Fruit fly (Drosophila melanogaster) whole organism, embryonic: ENCODE measurements around the gene CG14420.

Source experiments
- Atf6 ChIP-seq: fragments of 200-800 bp; sonication (Bioruptor generic); IDR thresholded peaks from 2 replicates; pipeline ENCODE4 v1.3.6; 2022; ENCODE audit warnings: missing biosample characterization, missing genetic modification characterization
- CG10654 ChIP-seq: fragments of 200-800 bp; sonication (Bioruptor generic); optimal IDR thresholded peaks from 2 replicates; lab custom pipeline; 2016; ENCODE audit warnings: missing biosample characterization, missing genetic modification characterization
- CG11085 ChIP-seq: fragments of 200-800 bp; sonication (Bioruptor generic); IDR thresholded peaks from 2 replicates; pipeline ENCODE4 v1.3.6; 2022; ENCODE audit warnings: missing biosample characterization, missing genetic modification characterization
- CG11247 ChIP-seq: fragments of 200-800 bp; sonication (Bioruptor generic); IDR thresholded peaks from 2 replicates; pipeline ENCODE4 v1.3.6; 2022; ENCODE audit warnings: missing biosample characterization, missing genetic modification characterization
- CG11560 ChIP-seq: fragments of 200-800 bp; sonication (Bioruptor generic); IDR thresholded peaks from 3 replicates; pipeline ENCODE4 v1.3.6; 2022; ENCODE audit warnings: missing biosample characterization, missing genetic modification characterization
- CG12299 ChIP-seq: fragments of 200-800 bp; sonication (Bioruptor generic); optimal IDR thresholded peaks from 2 replicates; lab custom pipeline; 2018; ENCODE audit warnings: missing biosample characterization, mild to moderate bottlenecking, missing genetic modification characterization
- CG14014 ChIP-seq: fragments of 200-800 bp; sonication (Bioruptor generic); IDR thresholded peaks from 2 replicates; pipeline ENCODE4 v1.3.6; 2022; ENCODE audit warnings: missing biosample characterization, missing genetic modification characterization
- CG15269 ChIP-seq: fragments of 200-800 bp; sonication (Bioruptor generic); optimal IDR thresholded peaks from 2 replicates; lab custom pipeline; 2018; ENCODE audit warnings: missing biosample characterization, mild to moderate bottlenecking, missing genetic modification characterization, moderate library complexity
- CG17328 ChIP-seq: fragments of 200-800 bp; sonication (Bioruptor generic); IDR thresholded peaks from 2 replicates; pipeline ENCODE4 v1.3.6; 2022; ENCODE audit warnings: missing biosample characterization, missing genetic modification characterization
- CG17912 ChIP-seq: fragments of 200-800 bp; sonication (Bioruptor generic); optimal IDR thresholded peaks from 2 replicates; lab custom pipeline; 2018; ENCODE audit warnings: missing biosample characterization, mild to moderate bottlenecking, missing genetic modification characterization
- CG2875 ChIP-seq: fragments of 200-800 bp; sonication (Bioruptor generic); optimal IDR thresholded peaks from 2 replicates; lab custom pipeline; 2017; ENCODE audit warnings: missing biosample characterization, mild to moderate bottlenecking, missing genetic modification characterization, missing genetic modification reagents
- CG2889 ChIP-seq: fragments of 200-800 bp; sonication (Bioruptor generic); IDR thresholded peaks from 3 replicates; pipeline ENCODE4 v1.3.6; 2022; ENCODE audit warnings: missing biosample characterization, missing genetic modification characterization
- CG31365 ChIP-seq: fragments of 200-800 bp; sonication (Bioruptor generic); optimal IDR thresholded peaks from 2 replicates; lab custom pipeline; 2018; ENCODE audit warnings: missing biosample characterization, mild to moderate bottlenecking, missing genetic modification characterization
- CG34422 ChIP-seq: fragments of 200-800 bp; sonication (Bioruptor generic); IDR thresholded peaks from 3 replicates; pipeline ENCODE4 v1.3.6; 2022; ENCODE audit warnings: missing biosample characterization, missing genetic modification characterization
- CG3847 ChIP-seq: fragments of 200-800 bp; sonication (Bioruptor generic); IDR thresholded peaks from 2 replicates; pipeline ENCODE4 v1.3.6; 2022; ENCODE audit warnings: missing biosample characterization, missing genetic modification characterization
- CG4282 ChIP-seq: fragments of 200-800 bp; sonication (Bioruptor generic); optimal IDR thresholded peaks from 2 replicates; lab custom pipeline; 2016; ENCODE audit warnings: missing biosample characterization, missing genetic modification characterization
- CG4424 ChIP-seq: fragments of 200-800 bp; sonication (Bioruptor generic); optimal IDR thresholded peaks from 3 replicates; lab custom pipeline; 2016; ENCODE audit warnings: missing biosample characterization, missing genetic modification characterization
- CG6254 ChIP-seq: fragments of 200-800 bp; sonication (Bioruptor generic); optimal IDR thresholded peaks from 3 replicates; lab custom pipeline; 2017; ENCODE audit warnings: mild to moderate bottlenecking, missing biosample characterization, missing genetic modification reagents, missing genetic modification characterization
- CoRest ChIP-seq: fragments of 200-800 bp; sonication (Bioruptor generic); optimal IDR thresholded peaks from 3 replicates; lab custom pipeline; 2018; ENCODE audit warnings: missing biosample characterization, mild to moderate bottlenecking, missing genetic modification characterization, moderate library complexity
- Dp ChIP-seq: fragments of 200-800 bp; sonication (Bioruptor generic); optimal IDR thresholded peaks from 2 replicates; lab custom pipeline; 2018; ENCODE audit warnings: missing biosample characterization, mild to moderate bottlenecking, missing genetic modification characterization, moderate library complexity
- E2f1 ChIP-seq: fragments of 200-800 bp; sonication (Bioruptor generic); IDR thresholded peaks from 2 replicates; pipeline ENCODE4 v1.3.6; 2022; ENCODE audit warnings: missing biosample characterization, missing genetic modification characterization
- Ets97D ChIP-seq: fragments of 200-800 bp; sonication (Bioruptor generic); optimal IDR thresholded peaks from 3 replicates; lab custom pipeline; 2016; ENCODE audit warnings: missing biosample characterization, missing genetic modification characterization
- HLH3B ChIP-seq: fragments of 200-800 bp; sonication (Bioruptor generic); IDR thresholded peaks from 2 replicates; pipeline ENCODE4 v1.3.6; 2022; ENCODE audit warnings: missing biosample characterization, missing genetic modification characterization
- Hand ChIP-seq: fragments of 200-800 bp; sonication (Bioruptor generic); optimal IDR thresholded peaks from 2 replicates; lab custom pipeline; 2017; ENCODE audit warnings: mild to moderate bottlenecking, missing biosample characterization, missing genetic modification reagents, missing genetic modification characterization
- Lpt ChIP-seq: fragments of >200 bp; optimal IDR thresholded peaks from 2 replicates; lab custom pipeline; 2018; ENCODE audit warnings: missing biosample characterization, missing genetic modification characterization
- MESR4 ChIP-seq: fragments of 200-800 bp; sonication (Bioruptor generic); optimal IDR thresholded peaks from 2 replicates; lab custom pipeline; 2018; ENCODE audit warnings: missing biosample characterization, mild to moderate bottlenecking, missing genetic modification characterization, moderate library complexity
- Mes4 ChIP-seq: fragments of 200-800 bp; sonication (Bioruptor generic); optimal IDR thresholded peaks from 2 replicates; lab custom pipeline; 2016; ENCODE audit warnings: missing biosample characterization, missing genetic modification characterization
- NFAT ChIP-seq: fragments of 200-800 bp; sonication (Bioruptor generic); IDR thresholded peaks from 2 replicates; pipeline ENCODE4 v1.3.6; 2022; ENCODE audit warnings: missing biosample characterization, missing genetic modification characterization
- Nf-YB ChIP-seq: fragments of 200-800 bp; sonication (Bioruptor generic); optimal IDR thresholded peaks from 3 replicates; lab custom pipeline; 2019; ENCODE audit warnings: missing biosample characterization, mild to moderate bottlenecking, missing genetic modification characterization, moderate library complexity
- Sry-δ ChIP-seq: fragments of 200-800 bp; sonication (Bioruptor generic); optimal IDR thresholded peaks from 2 replicates; lab custom pipeline; 2016; ENCODE audit warnings: missing biosample characterization, missing genetic modification characterization
- Stat92E ChIP-seq, 3 experiments: fragments of >200 bp in 2 of 3; fragments of 200-800 bp in 1 of 3; sonication (Bioruptor generic) in 1 of 3; optimal IDR thresholded peaks; 2 replicates each; lab custom pipeline; 2017 to 2019; ENCODE audit warnings: missing biosample characterization in 3 of 3, missing genetic modification characterization in 3 of 3, mild to moderate bottlenecking in 1 of 3, moderate library complexity in 1 of 3
- ash1 ChIP-seq: fragments of 200-800 bp; sonication (Bioruptor generic); optimal IDR thresholded peaks from 2 replicates; lab custom pipeline; 2018; ENCODE audit warnings: missing biosample characterization, mild to moderate bottlenecking, missing genetic modification characterization
- ato ChIP-seq: fragments of 200-800 bp; sonication (Bioruptor generic); IDR thresholded peaks from 2 replicates; pipeline ENCODE4 v1.3.6; 2022; ENCODE audit warnings: missing biosample characterization, missing genetic modification characterization; ENCODE audit not compliant: partially characterized antibody
- corto ChIP-seq: fragments of 200-800 bp; sonication (Bioruptor generic); optimal IDR thresholded peaks from 2 replicates; lab custom pipeline; 2016; ENCODE audit warnings: missing biosample characterization, mild to moderate bottlenecking, missing genetic modification characterization, moderate library complexity
- crc ChIP-seq: fragments of 200-800 bp; sonication (Bioruptor generic); optimal IDR thresholded peaks from 2 replicates; lab custom pipeline; 2016; ENCODE audit warnings: missing biosample characterization, missing genetic modification characterization
- crp ChIP-seq, 2 experiments: fragments of 200-800 bp; sonication (Bioruptor generic); optimal IDR thresholded peaks; 2 replicates in 1 of 2; 3 replicates in 1 of 2; lab custom pipeline; 2017; ENCODE audit warnings: missing biosample characterization in 2 of 2, missing genetic modification characterization in 2 of 2, mild to moderate bottlenecking in 1 of 2, moderate library complexity in 1 of 2
- dm ChIP-seq: fragments of 200-800 bp; sonication (Bioruptor generic); optimal IDR thresholded peaks from 3 replicates; lab custom pipeline; 2016; ENCODE audit warnings: missing biosample characterization, missing genetic modification characterization
- gce ChIP-seq: fragments of 200-800 bp; sonication (Bioruptor generic); IDR thresholded peaks from 3 replicates; pipeline ENCODE4 v1.3.6; 2022; ENCODE audit warnings: missing biosample characterization, missing genetic modification characterization
- ham ChIP-seq: fragments of 200-800 bp; sonication (Bioruptor generic); IDR thresholded peaks from 2 replicates; pipeline ENCODE4 v1.3.6; 2022; ENCODE audit warnings: missing biosample characterization, missing genetic modification characterization
- her ChIP-seq: fragments of 200-800 bp; sonication (Bioruptor generic); optimal IDR thresholded peaks from 2 replicates; lab custom pipeline; 2016; ENCODE audit warnings: missing biosample characterization, missing genetic modification characterization
- pzg ChIP-seq: fragments of 200-800 bp; sonication (Bioruptor generic); optimal IDR thresholded peaks from 3 replicates; lab custom pipeline; 2018; ENCODE audit warnings: missing biosample characterization, mild to moderate bottlenecking, missing genetic modification characterization, moderate library complexity
- repo ChIP-seq: fragments of 200-800 bp; sonication (Bioruptor generic); optimal IDR thresholded peaks from 2 replicates; lab custom pipeline; 2016; ENCODE audit warnings: missing biosample characterization, missing genetic modification characterization
- ro ChIP-seq: fragments of 200-800 bp; sonication (Bioruptor generic); IDR thresholded peaks from 2 replicates; pipeline ENCODE4 v1.3.6; 2022; ENCODE audit warnings: missing biosample characterization, missing genetic modification characterization
- salm ChIP-seq: fragments of 200-800 bp; sonication (Bioruptor generic); optimal IDR thresholded peaks from 2 replicates; lab custom pipeline; 2018; ENCODE audit warnings: missing biosample characterization, mild to moderate bottlenecking, missing genetic modification characterization
- seq ChIP-seq: fragments of 200-800 bp; sonication (Bioruptor generic); IDR thresholded peaks from 2 replicates; pipeline ENCODE4 v1.3.6; 2022; ENCODE audit warnings: missing biosample characterization, missing genetic modification characterization
- trem ChIP-seq: fragments of 200-800 bp; optimal IDR thresholded peaks from 3 replicates; lab custom pipeline; 2019; ENCODE audit warnings: missing biosample characterization, mild to moderate bottlenecking, missing genetic modification characterization, moderate library complexity
- ttk ChIP-seq: fragments of 200-800 bp; sonication (Bioruptor generic); IDR thresholded peaks from 2 replicates; pipeline ENCODE4 v2.1.2; 2022; ENCODE audit warnings: missing biosample characterization, missing genetic modification characterization
- zen2 ChIP-seq: fragments of 200-800 bp; sonication (Bioruptor generic); IDR thresholded peaks from 3 replicates; pipeline ENCODE4 v1.3.6; 2022; ENCODE audit warnings: missing biosample characterization, missing genetic modification characterization; ENCODE audit not compliant: partially characterized antibody

CG14420 gene

DNA sequence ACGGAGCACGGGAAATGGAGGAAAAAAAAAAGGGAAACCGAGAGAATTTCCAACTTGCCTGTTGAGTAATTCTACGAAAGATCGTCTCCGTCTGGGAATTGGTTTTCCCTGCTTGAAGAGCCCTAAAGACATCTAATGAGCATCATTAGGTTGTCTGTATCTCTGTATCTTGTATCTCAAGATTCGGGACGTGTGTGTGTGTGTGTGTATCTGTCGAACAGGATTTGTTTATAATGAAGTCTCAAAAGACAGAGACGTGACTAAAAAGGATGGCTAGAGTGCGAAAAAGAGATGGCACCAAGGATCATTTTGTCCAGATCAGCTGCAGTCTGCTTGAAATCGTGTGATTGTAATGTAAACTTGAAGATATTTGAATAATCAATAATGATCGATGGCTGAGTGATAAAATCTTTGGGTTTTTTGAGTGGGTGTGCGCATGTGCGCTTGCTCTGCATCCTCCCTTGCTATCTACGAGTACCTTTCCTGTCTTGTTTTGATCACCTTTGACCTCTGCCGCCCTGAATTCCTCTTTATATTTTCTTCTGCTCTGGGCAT is 43.9 kb downstream of the CG14420 start (continued):
- no peak for TF ChIP-seq Nf-YB (GFP tag; lab: Kevin White, UChicago)
- no peak for TF ChIP-seq seq (GFP tag; lab: Robert Waterston, UW)
- no peak for TF ChIP-seq ro
- TF ChIP-seq CG17912 (GFP tag; lab: Kevin White, UChicago): no peak
- TF ChIP-seq E2f1: no peak

- no peak for TF ChIP-seq Lpt (GFP tag; lab: Kevin White, UChicago)
- no peak for TF ChIP-seq Atf6 (GFP tag; lab: Robert Waterston, UW)
- no peak for TF ChIP-seq CG15269 (tag; lab: Kevin White, UChicago)
- TF ChIP-seq ash1 (GFP tag; lab: Kevin White, UChicago): no peak
- TF ChIP-seq repo: no peak
- TF ChIP-seq CG11247 (GFP tag; lab: Robert Waterston, UW): no peak
- TF ChIP-seq CG10654: no peak
- TF ChIP-seq Stat92E (GFP tag; optimal IDR thresholded peaks at IDR 0.05; lab: Kevin White, UChicago): peak in 1 of 3 experiments; percentile 49
- TF ChIP-seq Mes4 (GFP tag; lab: Kevin White, UChicago): peak; percentile 20
- TF ChIP-seq CoRest: peak; percentile 41
- no peak for TF ChIP-seq Ets97D
- no peak for TF ChIP-seq MESR4 (GFP tag; lab: Kevin White, UChicago)
- no peak for TF ChIP-seq Sry-δ (GFP tag; lab: Kevin White, UChicago)
- TF ChIP-seq CG3847 (GFP tag; lab: Robert Waterston, UW): no peak
- TF ChIP-seq Dp (GFP tag; lab: Kevin White, UChicago): no peak
- TF ChIP-seq CG2889: no peak
- no peak for TF ChIP-seq Hand (GFP tag; lab: Kevin White, UChicago)
- no peak for TF ChIP-seq CG11085
- peak; percentile 64 for TF ChIP-seq CG17328 (GFP tag; lab: Robert Waterston, UW)
- no peak for TF ChIP-seq dm (GFP tag; lab: Kevin White, UChicago)
- TF ChIP-seq zen2 (GFP tag; lab: Robert Waterston, UW): no peak
- TF ChIP-seq pzg (GFP tag; lab: Kevin White, UChicago): no peak
- TF ChIP-seq CG34422 (GFP tag; lab: Robert Waterston, UW): no peak
- no peak for TF ChIP-seq salm (tag; lab: Kevin White, UChicago)
- no peak for TF ChIP-seq CG14014
- TF ChIP-seq HLH3B (GFP tag; lab: Robert Waterston, UW): no peak
- TF ChIP-seq CG12299 (tag; lab: Kevin White, UChicago): no peak
- TF ChIP-seq CG6254 (GFP tag; lab: Kevin White, UChicago): peak; percentile 16
- no peak for TF ChIP-seq CG11560 (tag; lab: Robert Waterston, UW)
- no peak for TF ChIP-seq gce (GFP tag; lab: Robert Waterston, UW)
- TF ChIP-seq her (GFP tag; lab: Kevin White, UChicago): no peak
- no peak for TF ChIP-seq ttk (GFP tag; lab: Robert Waterston, UW)
- TF ChIP-seq CG4424: peak; percentile 61
- no peak for TF ChIP-seq ato (GFP tag; lab: Robert Waterston, UW)
- no peak for TF ChIP-seq CG2875 (GFP tag; lab: Kevin White, UChicago)
- no peak for TF ChIP-seq crp (GFP tag; optimal IDR thresholded peaks at IDR 0.05; lab: Kevin White, UChicago)
- no peak for TF ChIP-seq ham (GFP tag; lab: Robert Waterston, UW)
- no peak for TF ChIP-seq NFAT (GFP tag; lab: Robert Waterston, UW)
- TF ChIP-seq CG4282: no peak
- peak; percentile 63 for TF ChIP-seq trem (tag; lab: Kevin White, UChicago)
- TF ChIP-seq crc (GFP tag; lab: Kevin White, UChicago): no peak
- TF ChIP-seq corto (GFP tag; lab: Kevin White, UChicago): peak; percentile 48
- TF ChIP-seq CG31365 (tag; lab: Kevin White, UChicago): no peak
Observed at dm6 chrX:2984902-2985772, 46.5 kb downstream of the CG14420 start.
